Fruit fly (Drosophila melanogaster) whole organism, pupa: ENCODE data around the gene emb.

Source experiments
- CG10348 ChIP-seq: fragments of 200-800 bp; sonication (Bioruptor generic); IDR thresholded peaks from 2 replicates; pipeline ENCODE4 v1.3.6; 2022; ENCODE audit warnings: missing biosample characterization, missing genetic modification characterization
- CG12605 ChIP-seq: fragments of 200-800 bp; sonication (Bioruptor generic); IDR thresholded peaks from 2 replicates; pipeline ENCODE4 v1.3.6; 2022; ENCODE audit warnings: missing biosample characterization, missing genetic modification characterization
- CG13204 ChIP-seq: fragments of 200-800 bp; sonication (Bioruptor generic); optimal IDR thresholded peaks from 2 replicates; lab custom pipeline; 2018; ENCODE audit warnings: missing biosample characterization, mild to moderate bottlenecking, missing genetic modification characterization, moderate library complexity
- CG14655 ChIP-seq: fragments of 200-800 bp; sonication (Bioruptor generic); optimal IDR thresholded peaks from 3 replicates; lab custom pipeline; 2017; ENCODE audit warnings: mild to moderate bottlenecking, missing biosample characterization, missing genetic modification reagents, missing genetic modification characterization
- CG15710 ChIP-seq: fragments of 200-800 bp; sonication (Bioruptor generic); optimal IDR thresholded peaks from 2 replicates; lab custom pipeline; 2018; ENCODE audit warnings: missing biosample characterization, mild to moderate bottlenecking, missing genetic modification characterization, moderate library complexity
- CG17806 ChIP-seq: fragments of 200-800 bp; sonication (Bioruptor generic); optimal IDR thresholded peaks from 2 replicates; lab custom pipeline; 2018; ENCODE audit warnings: missing biosample characterization, mild to moderate bottlenecking, missing genetic modification characterization, moderate library complexity
- CG32121 ChIP-seq: fragments of 200-800 bp; sonication (Bioruptor generic); IDR thresholded peaks from 2 replicates; pipeline ENCODE4 v1.3.6; 2022; ENCODE audit warnings: missing biosample characterization, missing genetic modification characterization
- CG34367 ChIP-seq: fragments of 200-800 bp; sonication (Bioruptor generic); optimal IDR thresholded peaks from 2 replicates; lab custom pipeline; 2018; ENCODE audit warnings: missing biosample characterization, mild to moderate bottlenecking, missing genetic modification characterization
- CG4496 ChIP-seq: fragments of 200-800 bp; sonication (Bioruptor generic); IDR thresholded peaks from 3 replicates; pipeline ENCODE4 v1.3.6; 2022; ENCODE audit warnings: missing biosample characterization, missing genetic modification characterization
- CG8159 ChIP-seq: fragments of 200-800 bp; sonication (Bioruptor generic); optimal IDR thresholded peaks from 3 replicates; lab custom pipeline; 2018; ENCODE audit warnings: missing biosample characterization, mild to moderate bottlenecking, missing genetic modification characterization, moderate library complexity
- CG8301 ChIP-seq: fragments of 200-800 bp; sonication (Bioruptor generic); optimal IDR thresholded peaks from 2 replicates; lab custom pipeline; 2018; ENCODE audit warnings: missing biosample characterization, mild to moderate bottlenecking, missing genetic modification characterization
- CG9948 ChIP-seq: fragments of 200-800 bp; sonication (Bioruptor generic); optimal IDR thresholded peaks from 2 replicates; lab custom pipeline; 2018; ENCODE audit warnings: missing biosample characterization, mild to moderate bottlenecking, missing genetic modification characterization, moderate library complexity
- D1 ChIP-seq: fragments of 200-800 bp; sonication (Bioruptor generic); optimal IDR thresholded peaks from 2 replicates; lab custom pipeline; 2018; ENCODE audit warnings: missing biosample characterization, mild to moderate bottlenecking, missing genetic modification characterization, moderate library complexity
- EcR ChIP-seq: fragments of 200-800 bp; sonication (Bioruptor generic); optimal IDR thresholded peaks from 3 replicates; lab custom pipeline; 2019; ENCODE audit warnings: missing biosample characterization, missing genetic modification characterization, mild to moderate bottlenecking, moderate library complexity, missing genetic modification reagents
- Ets98B ChIP-seq: fragments of 200-800 bp; sonication (Bioruptor generic); IDR thresholded peaks from 2 replicates; pipeline ENCODE4 v1.3.6; 2022; ENCODE audit warnings: missing biosample characterization, missing genetic modification characterization
- Pif1A ChIP-seq: fragments of 200-800 bp; sonication (Bioruptor generic); optimal IDR thresholded peaks from 3 replicates; lab custom pipeline; 2016; ENCODE audit warnings: missing biosample characterization, missing genetic modification characterization
- Pif1B ChIP-seq: fragments of 200-800 bp; sonication (Bioruptor generic); optimal IDR thresholded peaks from 3 replicates; lab custom pipeline; 2016; ENCODE audit warnings: missing biosample characterization, missing genetic modification characterization
- Snoo ChIP-seq: fragments of 200-800 bp; sonication (Bioruptor generic); optimal IDR thresholded peaks from 3 replicates; lab custom pipeline; 2017; ENCODE audit warnings: missing biosample characterization, mild to moderate bottlenecking, missing genetic modification characterization, inconsistent platforms
- fd96Ca ChIP-seq: fragments of 200-800 bp; sonication (Bioruptor generic); IDR thresholded peaks from 3 replicates; pipeline ENCODE4 v1.3.6; 2022; ENCODE audit warnings: missing biosample characterization, missing genetic modification characterization
- gl ChIP-seq: fragments of 200-800 bp; sonication (Bioruptor generic); optimal IDR thresholded peaks from 2 replicates; lab custom pipeline; 2018; ENCODE audit warnings: missing biosample characterization, mild to moderate bottlenecking, missing genetic modification characterization
- rn ChIP-seq: fragments of 200-800 bp; sonication (Bioruptor generic); IDR thresholded peaks from 2 replicates; pipeline ENCODE4 v1.3.6; 2022; ENCODE audit warnings: missing biosample characterization, missing genetic modification characterization

Gene emb

DNA sequence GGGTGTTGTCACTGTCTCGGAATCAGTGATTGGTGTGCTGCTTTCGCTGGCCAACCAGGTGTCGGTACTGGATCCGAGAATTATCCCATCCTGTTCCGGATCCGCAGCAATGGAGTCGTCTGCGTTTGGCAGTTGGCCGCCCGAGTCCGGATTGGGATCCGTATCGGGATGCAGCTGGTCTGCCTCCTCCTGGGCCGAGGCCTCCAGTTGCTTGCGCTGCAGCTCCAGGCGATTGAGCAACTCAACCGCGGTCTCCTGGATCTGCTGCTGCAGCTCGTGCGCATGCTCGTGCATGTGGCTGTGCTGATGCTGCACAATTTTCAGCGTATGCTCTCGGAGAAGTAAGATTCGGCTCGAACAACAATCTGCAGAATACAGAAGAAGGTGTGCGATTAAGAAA, 28.8 kb downstream of the emb start:
- TF ChIP-seq CG15710 (tag; lab: Kevin White, UChicago) (no peak), CG14655 (GFP tag; lab: Kevin White, UChicago) (no peak), CG12605 (GFP tag; lab: Robert Waterston, UW) (no peak), CG8159 (tag; lab: Kevin White, UChicago) (no peak), CG34367 (no peak), CG8301 (tag; lab: Kevin White, UChicago) (no peak), D1 (tag; lab: Kevin White, UChicago) (no peak), CG32121 (GFP tag; lab: Robert Waterston, UW) (no peak), fd96Ca (GFP tag; lab: Robert Waterston, UW) (no peak), rn (GFP tag; lab: Robert Waterston, UW) (no peak), CG4496 (no peak), gl (tag; lab: Kevin White, UChicago) (no peak), Pif1A (GFP tag; lab: Kevin White, UChicago) (no peak), EcR (GFP tag; lab: Kevin White, UChicago) (no peak), CG13204 (GFP tag; lab: Kevin White, UChicago) (no peak), Snoo (tag; lab: Kevin White, UChicago) (no peak)

DNA sequence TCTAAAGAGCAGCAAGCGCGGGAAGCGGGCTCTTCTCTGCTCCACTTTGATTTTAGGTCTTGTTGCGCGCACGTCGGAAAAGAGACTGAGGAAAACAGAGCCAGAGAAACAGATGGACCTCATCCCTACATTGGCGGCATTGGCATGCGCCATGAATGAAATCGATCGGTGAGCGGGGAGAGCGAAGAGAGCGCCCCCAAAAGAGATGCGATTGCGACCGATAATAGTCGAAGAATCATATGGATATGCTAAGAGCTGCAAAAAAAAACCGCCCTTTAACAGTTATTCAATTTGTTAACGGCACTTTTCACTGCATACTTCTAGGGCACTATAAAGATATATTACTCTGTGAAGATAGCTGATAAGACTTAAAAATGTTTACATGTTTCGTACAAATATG, 30.1 kb downstream of the emb start, which contains the start of gene grk:
Gene grk (minus strand): TSS at position 87 of the 400 bp plus-strand sequence.
- no peak for TF ChIP-seq CG8159 (tag; lab: Kevin White, UChicago)
- TF ChIP-seq, all 21 proteins: peak for 0

DNA sequence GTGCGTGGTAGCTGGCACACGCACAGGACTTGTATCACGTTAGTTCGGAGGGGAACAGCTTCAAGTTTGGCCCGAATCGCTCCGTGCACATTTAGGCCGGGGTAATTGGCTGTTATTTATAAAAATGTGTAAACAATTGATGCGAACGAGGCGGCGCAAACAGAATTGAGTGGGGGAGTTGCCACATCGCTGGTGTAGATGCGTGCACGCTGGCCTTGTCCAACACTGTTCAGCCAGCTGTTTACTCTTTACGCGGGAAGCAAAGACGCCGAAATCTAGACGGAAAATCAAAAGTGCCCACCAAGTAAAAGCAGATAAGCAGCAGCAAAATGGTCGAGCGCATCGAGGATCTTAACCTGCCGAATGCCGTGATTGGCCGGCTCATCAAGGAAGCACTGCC, 33.8 kb downstream of the emb start, which contains the start of the genes D12 and Chrac-14:
Gene D12 (minus strand): TSS at position 190 of the 400 bp plus-strand sequence.
Gene Chrac-14 (plus strand): TSS at position 230 of the 400 bp plus-strand sequence.
- TF ChIP-seq CG10348 (no peak), CG9948 (tag; lab: Kevin White, UChicago) (no peak), CG4496 (no peak), CG12605 (GFP tag; lab: Robert Waterston, UW) (no peak), CG8159 (tag; lab: Kevin White, UChicago) (no peak), Snoo (tag; lab: Kevin White, UChicago) (no peak), gl (tag; lab: Kevin White, UChicago) (no peak), CG17806 (tag; lab: Kevin White, UChicago) (no peak), Pif1B (GFP tag; lab: Kevin White, UChicago) (no peak), Ets98B (GFP tag; lab: Robert Waterston, UW) (no peak), D1 (tag; lab: Kevin White, UChicago) (no peak), CG8301 (tag; lab: Kevin White, UChicago) (no peak), CG13204 (GFP tag; lab: Kevin White, UChicago) (no peak), EcR (GFP tag; lab: Kevin White, UChicago) (no peak), CG14655 (GFP tag; lab: Kevin White, UChicago) (no peak), Pif1A (GFP tag; lab: Kevin White, UChicago) (no peak)
- TF ChIP-seq, all 21 proteins: peak for 0

DNA sequence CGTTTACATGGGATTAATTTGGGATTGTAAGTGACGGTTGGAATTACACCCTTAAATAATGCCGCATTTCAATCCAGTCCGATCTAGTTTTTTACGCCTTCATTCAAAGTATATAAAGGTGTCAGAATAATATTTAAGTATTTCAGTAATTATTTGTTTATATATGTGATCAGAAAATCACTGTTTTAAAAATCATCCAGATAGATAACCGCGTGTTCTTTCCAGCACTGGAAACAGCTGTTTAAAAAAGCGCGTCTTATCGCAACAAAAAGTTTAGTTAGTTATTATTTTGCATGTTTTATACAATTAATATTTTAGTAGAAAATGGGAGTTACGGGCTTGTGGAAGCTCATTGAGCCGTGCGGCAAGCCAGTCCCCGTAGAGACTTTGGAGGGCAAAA, 34.7 kb downstream of the emb start, which contains the start of gene mus201:
Gene mus201 (plus strand): TSS at position 118 of the 400 bp plus-strand sequence.
- no peak for TF ChIP-seq CG12605 (GFP tag; lab: Robert Waterston, UW)
- TF ChIP-seq gl (tag; lab: Kevin White, UChicago), result no peak
- no peak for TF ChIP-seq CG8301 (tag; lab: Kevin White, UChicago)
- TF ChIP-seq CG17806 (tag; lab: Kevin White, UChicago), result no peak
- TF ChIP-seq Ets98B (GFP tag; lab: Robert Waterston, UW), result no peak
- no peak for TF ChIP-seq CG8159 (tag; lab: Kevin White, UChicago)
- no peak for TF ChIP-seq CG4496

DNA sequence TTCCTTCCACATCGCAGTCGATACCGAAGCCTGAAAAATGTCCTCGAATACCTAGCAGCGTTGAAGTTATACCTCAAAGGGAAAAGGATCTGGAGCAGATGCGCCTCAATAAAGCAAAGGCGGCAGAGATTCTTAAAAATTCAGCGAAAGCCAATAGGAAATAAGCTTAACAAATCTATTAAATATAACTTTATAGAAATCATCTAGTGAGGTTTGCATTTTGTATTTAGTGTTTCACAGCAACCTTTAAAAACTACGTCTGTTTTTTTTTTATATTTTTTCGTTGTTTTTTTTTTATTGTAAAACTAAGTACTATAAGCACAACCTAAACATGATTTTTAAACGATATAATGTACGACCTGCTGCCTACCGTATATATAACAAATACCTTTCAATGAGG, 38.8 kb downstream of the emb start, which contains the start of gene CG31897:
Gene CG31897 (plus strand): TSS at position 301 of the 400 bp plus-strand sequence.
- TF ChIP-seq CG15710 (tag; lab: Kevin White, UChicago) (no peak), CG8159 (tag; lab: Kevin White, UChicago) (no peak)
- TF ChIP-seq, all 21 proteins: peak for 0

DNA sequence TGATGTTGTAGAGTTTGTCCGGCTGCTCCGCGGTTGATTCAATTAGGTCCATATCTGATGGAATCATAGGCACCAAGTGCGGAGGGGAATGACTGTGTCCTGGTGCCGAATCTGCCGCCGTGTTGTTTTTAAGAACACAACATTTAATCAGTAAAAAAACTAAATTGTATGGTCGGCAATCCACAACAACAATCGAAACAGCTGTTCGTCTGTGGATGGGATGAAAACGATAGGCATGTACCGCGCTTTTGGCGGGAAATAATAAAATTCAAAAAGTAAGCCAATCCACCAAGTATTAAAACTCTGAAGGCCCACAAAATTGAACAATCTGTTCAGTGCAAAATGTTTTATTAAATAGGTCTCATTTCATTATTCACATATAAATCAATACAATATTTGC, 46.0 kb downstream of the emb start, which contains the start of gene Aasdh:
Gene Aasdh (minus strand): TSS at position 219 of the 400 bp plus-strand sequence.
- TF ChIP-seq CG14655 (GFP tag; lab: Kevin White, UChicago) (no peak), Snoo (tag; lab: Kevin White, UChicago) (no peak), fd96Ca (GFP tag; lab: Robert Waterston, UW) (no peak), rn (GFP tag; lab: Robert Waterston, UW) (no peak), Ets98B (GFP tag; lab: Robert Waterston, UW) (no peak), CG8159 (tag; lab: Kevin White, UChicago) (no peak), CG32121 (GFP tag; lab: Robert Waterston, UW) (no peak), CG4496 (no peak), CG13204 (GFP tag; lab: Kevin White, UChicago) (no peak), D1 (tag; lab: Kevin White, UChicago) (no peak), CG9948 (tag; lab: Kevin White, UChicago) (no peak)

DNA sequence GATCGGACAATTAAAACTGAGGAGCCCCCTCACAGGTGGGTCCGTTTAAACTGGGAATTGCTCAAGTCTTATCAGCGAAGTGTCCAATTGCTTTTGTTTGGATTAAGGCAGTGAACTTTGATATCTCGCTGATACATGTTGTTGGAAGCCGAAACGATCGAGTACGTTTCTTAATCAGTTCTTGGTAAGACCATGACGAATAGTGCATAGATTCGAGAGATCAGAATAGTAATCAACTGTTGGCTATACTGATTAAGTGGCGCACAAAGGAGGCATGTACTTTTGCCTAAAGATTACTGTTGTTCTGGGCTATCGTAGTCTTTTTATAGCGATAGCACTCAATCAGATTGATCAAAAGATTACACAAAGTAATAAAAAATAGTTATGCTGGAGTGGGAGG, 48.1 kb downstream of the emb start:
- TF ChIP-seq gl (tag; lab: Kevin White, UChicago), result no peak
- no peak for TF ChIP-seq CG10348
- no peak for TF ChIP-seq CG8159 (tag; lab: Kevin White, UChicago)
- no peak for TF ChIP-seq CG15710 (tag; lab: Kevin White, UChicago)
- TF ChIP-seq EcR (GFP tag; lab: Kevin White, UChicago), result no peak
- TF ChIP-seq CG17806 (tag; lab: Kevin White, UChicago), result no peak
- TF ChIP-seq CG34367, result no peak
- no peak for TF ChIP-seq CG32121 (GFP tag; lab: Robert Waterston, UW)
- TF ChIP-seq CG13204 (GFP tag; lab: Kevin White, UChicago), result no peak
- no peak for TF ChIP-seq Ets98B (GFP tag; lab: Robert Waterston, UW)
- no peak for TF ChIP-seq CG14655 (GFP tag; lab: Kevin White, UChicago)
- TF ChIP-seq Snoo (tag; lab: Kevin White, UChicago), result no peak
